Worm (Caenorhabditis elegans): ENCODE data around the gene fbxb-74.

Gene fbxb-74

DNA sequence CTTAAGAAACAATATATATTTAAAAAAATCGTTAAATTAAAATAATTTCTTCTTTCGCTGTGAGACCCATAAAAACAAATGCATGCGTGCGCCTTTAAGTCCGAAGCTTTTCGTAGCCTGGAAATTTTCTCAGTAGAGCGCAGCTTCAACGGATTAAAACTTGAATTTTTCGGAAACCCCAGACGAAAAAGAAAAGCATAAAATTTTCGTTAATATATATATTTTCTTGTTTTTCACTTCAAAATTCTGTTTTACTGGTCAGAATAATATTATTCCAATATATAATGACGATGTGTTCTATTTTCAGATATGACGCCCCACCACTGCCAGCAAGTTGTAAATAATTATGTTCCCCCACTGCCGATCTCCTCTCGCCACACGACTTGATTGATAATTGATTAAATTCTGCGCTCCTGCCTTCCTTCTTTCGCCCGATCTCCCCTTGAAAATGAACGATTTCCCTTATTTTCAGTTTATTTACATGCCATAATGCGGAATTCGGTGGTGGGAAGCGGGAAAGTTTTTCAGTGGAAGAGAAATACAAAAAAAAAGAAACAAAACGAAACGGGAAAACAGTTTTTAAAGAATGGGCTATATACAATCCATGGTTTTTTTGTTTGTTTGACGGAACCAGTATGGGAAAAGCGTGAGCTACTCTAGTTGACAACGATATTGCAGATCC lies 29.1 kb upstream of the fbxb-74 start:
- peak; percentile 33 for TF ChIP-seq nhr-47 (tag; optimal IDR thresholded peaks at IDR 0.05)
- no peak for TF ChIP-seq lir-3 (tag; optimal IDR thresholded peaks at IDR 0.05; ENCODE audit: poor library complexity)
- peak in 1 of 2 experiments; percentile 27 for TF ChIP-seq lin-35 (GFP tag; optimal IDR thresholded peaks at IDR 0.05)
- TF ChIP-seq nhr-90 (tag; optimal IDR thresholded peaks at IDR 0.05; ENCODE audit: poor library complexity): peak; percentile 56
- peak; percentile 50 for TF ChIP-seq nhr-85 (tag)
- peak in 1 of 2 experiments; percentile 17 for TF ChIP-seq efl-1 (optimal IDR thresholded peaks at IDR 0.05)
- peak in 1 of 2 experiments; percentile 91 for TF ChIP-seq efl-1 (GFP tag; optimal IDR thresholded peaks at IDR 0.05 in 1 of 2)
- peak; percentile 56 for TF ChIP-seq nhr-71 (tag; optimal IDR thresholded peaks at IDR 0.05)
- TF ChIP-seq nhr-12 (tag; optimal IDR thresholded peaks at IDR 0.05): no peak
- TF ChIP-seq lin-14 (GFP tag; optimal IDR thresholded peaks at IDR 0.05): peak; percentile 38
- peak; percentile 30 for TF ChIP-seq elt-2 (tag; optimal IDR thresholded peaks at IDR 0.05)
- peak; percentile 39 for TF ChIP-seq ztf-4 (tag; optimal IDR thresholded peaks at IDR 0.05)
- TF ChIP-seq vab-15 (tag; optimal IDR thresholded peaks at IDR 0.05): no peak
- peak; percentile 1 for TF ChIP-seq C16A3.4 (tag; optimal IDR thresholded peaks at IDR 0.05)
- no peak for TF ChIP-seq blmp-1 (tag; optimal IDR thresholded peaks at IDR 0.05)
- peak; percentile 20 for TF ChIP-seq nhr-20 (tag; optimal IDR thresholded peaks at IDR 0.05)
- TF ChIP-seq pax-3 (tag; optimal IDR thresholded peaks at IDR 0.05): peak; percentile 28
- peak in 1 of 2 experiments; percentile 11 for TF ChIP-seq ztf-11 (tag; optimal IDR thresholded peaks at IDR 0.05)
- TF ChIP-seq ceh-88 (GFP tag; IDR thresholded peaks at IDR 0.05): 0 out of 2 replicates have a peak, but pooled peaks have one; percentile 51
- peak; percentile 42 for TF ChIP-seq sup-37 (GFP tag; optimal IDR thresholded peaks at IDR 0.05)
- peak; percentile 46 for TF ChIP-seq snu-23 (GFP tag; optimal IDR thresholded peaks at IDR 0.05)
- peak; percentile 19 for TF ChIP-seq swsn-7 (tag; optimal IDR thresholded peaks at IDR 0.05)
- no peak for TF ChIP-seq alr-1 (tag; optimal IDR thresholded peaks at IDR 0.05; ENCODE audit: borderline replicate concordance)
- no peak for TF ChIP-seq unc-62 (GFP tag; optimal IDR thresholded peaks at IDR 0.05)
- peak; percentile 29 for TF ChIP-seq nhr-19 (GFP tag; conservative IDR thresholded peaks at IDR 0.05)
- peak; percentile 17 for TF ChIP-seq tbx-2 (tag; optimal IDR thresholded peaks at IDR 0.05)
- no peak for TF ChIP-seq skn-1 (tag; optimal IDR thresholded peaks at IDR 0.05)
- TF ChIP-seq fkh-8 (tag; optimal IDR thresholded peaks at IDR 0.05): peak; percentile 24
- peak; percentile 7 for TF ChIP-seq ceh-8 (GFP tag; optimal IDR thresholded peaks at IDR 0.05)
- peak; percentile 95 for TF ChIP-seq ama-1 (optimal IDR thresholded peaks at IDR 0.05)

- TF ChIP-seq mdl-1 (tag; optimal IDR thresholded peaks at IDR 0.05) (no peak), ets-5 (GFP tag; IDR thresholded peaks at IDR 0.05) (no peak), jun-1 (tag; optimal IDR thresholded peaks at IDR 0.05) (no peak), efl-3 (GFP tag; optimal IDR thresholded peaks at IDR 0.05) (no peak), lsy-2 (tag; optimal IDR thresholded peaks at IDR 0.05) (no peak), fos-1 (tag; optimal IDR thresholded peaks at IDR 0.05) (no peak), xbp-1 (tag; optimal IDR thresholded peaks at IDR 0.05) (no peak), lin-13 (GFP tag; optimal IDR thresholded peaks at IDR 0.05) (no peak), ceh-8 (GFP tag; optimal IDR thresholded peaks at IDR 0.05) (no peak), dpl-1 (GFP tag; optimal IDR thresholded peaks at IDR 0.05) (no peak), ceh-63 (GFP tag; optimal IDR thresholded peaks at IDR 0.05) (no peak)
Measured at ce11 chrIV:4465184-4465583, 26.1 kb upstream of the fbxb-74 start, which contains the start of gene M01H9.5. TSS of gene M01H9.5 (plus strand) at chrIV:4465484.

ce11 chrIV:4463132-4463531 lies 24.0 kb upstream of the fbxb-74 start, which contains the start of gene M01H9.2:
TSS of gene M01H9.2 (minus strand) at chrIV:4463232.
- TF ChIP-seq unc-62 (GFP tag; optimal IDR thresholded peaks at IDR 0.05) (no peak), mdl-1 (tag; optimal IDR thresholded peaks at IDR 0.05) (no peak), aha-1 (tag; optimal IDR thresholded peaks at IDR 0.05) (no peak), ama-1 (optimal IDR thresholded peaks at IDR 0.05) (no peak), unc-30 (tag; optimal IDR thresholded peaks at IDR 0.05) (no peak), ces-1 (GFP tag; optimal IDR thresholded peaks at IDR 0.05) (no peak), fkh-4 (tag; optimal IDR thresholded peaks at IDR 0.05; ENCODE audit: borderline replicate concordance) (no peak)

Measured in whole organism, L1 larva.